Worm (Caenorhabditis elegans) whole organism, L3 larva: ENCODE data around the gene lido-14.

Source experiments
- R02D3.7 ChIP-seq: fragments of 150-350 bp; optimal IDR thresholded peaks from 2 replicates; lab custom pipeline; 2014; ENCODE audit warnings: missing biosample characterization, missing genetic modification characterization
- ZK546.5 ChIP-seq: sonication (generic microtip); optimal IDR thresholded peaks from 2 replicates; lab custom pipeline; 2017; ENCODE audit warnings: missing biosample characterization, missing genetic modification characterization
- aly-2 ChIP-seq: fragments of 150-350 bp; optimal IDR thresholded peaks from 2 replicates; lab custom pipeline; 2014; ENCODE audit warnings: missing biosample characterization, missing genetic modification characterization
- ama-1 ChIP-seq: fragments of 150-350 bp; optimal IDR thresholded peaks from 2 replicates; lab custom pipeline; 2018
- ceh-16 ChIP-seq: sonication (generic microtip); optimal IDR thresholded peaks from 2 replicates; lab custom pipeline; 2017; ENCODE audit warnings: missing biosample characterization, missing genetic modification characterization
- ceh-28 ChIP-seq: fragments of 150-350 bp; optimal IDR thresholded peaks from 2 replicates; lab custom pipeline; 2014; ENCODE audit warnings: missing biosample characterization, missing genetic modification reagents, missing genetic modification characterization
- ceh-82 ChIP-seq: fragments of 150-350 bp; optimal IDR thresholded peaks from 2 replicates; lab custom pipeline; 2014; ENCODE audit warnings: missing biosample characterization, missing genetic modification characterization
- daf-12 ChIP-seq: fragments of 150-350 bp; optimal IDR thresholded peaks from 2 replicates; lab custom pipeline; 2014; ENCODE audit warnings: missing biosample characterization, missing genetic modification reagents, missing genetic modification characterization
- egl-27 ChIP-seq: sonication (generic microtip); optimal IDR thresholded peaks from 4 replicates; lab custom pipeline; 2017; ENCODE audit warnings: missing biosample characterization, missing genetic modification reagents, missing genetic modification characterization
- egl-5 ChIP-seq: fragments of 150-350 bp; optimal IDR thresholded peaks from 2 replicates; lab custom pipeline; 2017; ENCODE audit warnings: missing biosample characterization, missing genetic modification reagents, missing genetic modification characterization, inconsistent platforms
- elt-1 ChIP-seq: fragments of 150-350 bp; optimal IDR thresholded peaks from 2 replicates; lab custom pipeline; 2014; ENCODE audit warnings: missing biosample characterization, missing genetic modification characterization
- elt-2 ChIP-seq: sonication (generic microtip); optimal IDR thresholded peaks from 2 replicates; lab custom pipeline; 2016; ENCODE audit warnings: missing genetic modification reagents, mild to moderate bottlenecking, missing genetic modification characterization, missing compliant biosample characterization
- elt-3 ChIP-seq, 3 experiments: fragments of 150-350 bp in 1 of 3; sonication (generic microtip) in 2 of 3; optimal IDR thresholded peaks; 2 replicates in 2 of 3; 4 replicates in 1 of 3; lab custom pipeline; 2014 to 2017; ENCODE audit warnings: missing biosample characterization in 3 of 3, missing genetic modification characterization in 3 of 3
- fos-1 ChIP-seq: fragments of 150-350 bp; optimal IDR thresholded peaks from 2 replicates; lab custom pipeline; 2014; ENCODE audit warnings: missing biosample characterization, missing genetic modification characterization
- jun-1 ChIP-seq: fragments of 150-350 bp; optimal IDR thresholded peaks from 2 replicates; lab custom pipeline; 2014; ENCODE audit warnings: missing biosample characterization, missing genetic modification reagents, missing genetic modification characterization
- lin-15B ChIP-seq: fragments of 150-350 bp; optimal IDR thresholded peaks from 2 replicates; lab custom pipeline; 2014; ENCODE audit warnings: missing biosample characterization, missing genetic modification characterization
- lin-39 ChIP-seq: fragments of 150-350 bp; optimal IDR thresholded peaks from 2 replicates; lab custom pipeline; 2018; ENCODE audit warnings: missing biosample characterization, missing genetic modification reagents, missing genetic modification characterization
- mdl-1 ChIP-seq: fragments of 150-350 bp; optimal IDR thresholded peaks from 2 replicates; lab custom pipeline; 2014; ENCODE audit warnings: missing biosample characterization, missing genetic modification characterization
- mml-1 ChIP-seq: fragments of 150-350 bp; sonication (generic microtip); optimal IDR thresholded peaks from 3 replicates; lab custom pipeline; 2014; ENCODE audit warnings: missing biosample characterization, missing genetic modification characterization
- nfya-1 ChIP-seq: sonication (generic microtip); optimal IDR thresholded peaks from 2 replicates; lab custom pipeline; 2017; ENCODE audit warnings: missing genetic modification characterization, mild to moderate bottlenecking, missing compliant biosample characterization, antibody characterized with exemption, moderate library complexity; ENCODE audit not compliant: insufficient read depth
- nhr-11 ChIP-seq: fragments of 150-350 bp; optimal IDR thresholded peaks from 2 replicates; lab custom pipeline; 2014; ENCODE audit warnings: missing biosample characterization, missing genetic modification characterization
- nhr-12 ChIP-seq: fragments of 150-350 bp; optimal IDR thresholded peaks from 2 replicates; lab custom pipeline; 2014; ENCODE audit warnings: missing biosample characterization, missing genetic modification characterization
- nhr-237 ChIP-seq: fragments of 150-350 bp; optimal IDR thresholded peaks from 2 replicates; lab custom pipeline; 2014; ENCODE audit warnings: missing biosample characterization, missing genetic modification characterization
- nhr-25 ChIP-seq: sonication (generic microtip); optimal IDR thresholded peaks from 2 replicates; lab custom pipeline; 2017; ENCODE audit warnings: missing biosample characterization, missing genetic modification characterization
- nhr-28 ChIP-seq: fragments of 150-350 bp; optimal IDR thresholded peaks from 2 replicates; lab custom pipeline; 2014; ENCODE audit warnings: missing biosample characterization, missing genetic modification characterization
- nhr-43 ChIP-seq: sonication (generic microtip); optimal IDR thresholded peaks from 2 replicates; lab custom pipeline; 2016; ENCODE audit warnings: mild to moderate bottlenecking, missing genetic modification characterization, missing compliant biosample characterization; ENCODE audit not compliant: poor library complexity, severe bottlenecking
- nhr-76 ChIP-seq: fragments of 150-350 bp; sonication (generic microtip); optimal IDR thresholded peaks from 5 replicates; lab custom pipeline; 2014; ENCODE audit warnings: missing biosample characterization, missing genetic modification characterization
- nhr-77 ChIP-seq: fragments of 150-350 bp; optimal IDR thresholded peaks from 2 replicates; lab custom pipeline; 2014; ENCODE audit warnings: missing biosample characterization, missing genetic modification characterization
- pha-4 ChIP-seq: fragments of 150-350 bp; optimal IDR thresholded peaks from 2 replicates; lab custom pipeline; 2014; ENCODE audit warnings: missing biosample characterization, missing genetic modification reagents, missing genetic modification characterization
- sea-2 ChIP-seq: fragments of 150-350 bp; sonication (generic microtip); optimal IDR thresholded peaks from 4 replicates; lab custom pipeline; 2014; ENCODE audit warnings: missing biosample characterization, missing genetic modification reagents, missing genetic modification characterization
- snpc-4 ChIP-seq: fragments of 150-350 bp; optimal IDR thresholded peaks from 2 replicates; lab custom pipeline; 2014; ENCODE audit warnings: missing biosample characterization, missing genetic modification characterization
- tbx-2 ChIP-seq: sonication (generic microtip); optimal IDR thresholded peaks from 2 replicates; lab custom pipeline; 2016; ENCODE audit warnings: mild to moderate bottlenecking, missing genetic modification characterization, missing compliant biosample characterization
- unc-39 ChIP-seq: sonication (generic microtip); optimal IDR thresholded peaks from 4 replicates; lab custom pipeline; 2017; ENCODE audit warnings: missing biosample characterization, missing genetic modification characterization
- unc-62 ChIP-seq: fragments of 150-350 bp; sonication (generic microtip); optimal IDR thresholded peaks from 4 replicates; lab custom pipeline; 2014; ENCODE audit warnings: missing biosample characterization, missing genetic modification reagents, missing genetic modification characterization
- zag-1 ChIP-seq: fragments of 150-350 bp; optimal IDR thresholded peaks from 2 replicates; lab custom pipeline; 2014; ENCODE audit warnings: missing biosample characterization, missing genetic modification characterization
- ztf-11 ChIP-seq: fragments of 150-350 bp; optimal IDR thresholded peaks from 2 replicates; lab custom pipeline; 2014; ENCODE audit warnings: missing biosample characterization, missing genetic modification characterization

The lido-14 gene

ce11 chrII:3332039-3332438 is 26.9 kb upstream of the lido-14 start, which contains the start of gene irld-27:
Gene irld-27 (plus strand): TSS chrII:3332339.
- TF ChIP-seq jun-1 (tag; lab: Kevin White, UChicago), result no peak
- TF ChIP-seq pha-4 (tag; lab: Kevin White, UChicago), result no peak
- no peak for TF ChIP-seq aly-2 (tag; lab: Kevin White, UChicago)
- no peak for TF ChIP-seq lin-15B (tag; lab: Kevin White, UChicago)
- TF ChIP-seq ceh-28 (tag; lab: Kevin White, UChicago), result no peak
- no peak for TF ChIP-seq elt-3 (tag; optimal IDR thresholded peaks at IDR 0.05; lab: Kevin White, UChicago)
- TF ChIP-seq mdl-1 (tag; lab: Kevin White, UChicago), result no peak
- TF ChIP-seq mml-1, result no peak
- no peak for TF ChIP-seq daf-12 (tag; lab: Kevin White, UChicago)
- TF ChIP-seq sea-2, result no peak
- no peak for TF ChIP-seq fos-1 (tag; lab: Kevin White, UChicago)

- TF ChIP-seq mml-1, result no peak
- no peak for TF ChIP-seq jun-1 (tag; lab: Kevin White, UChicago)
- TF ChIP-seq ZK546.5 (tag; lab: Kevin White, UChicago), result no peak
- TF ChIP-seq zag-1 (tag; lab: Kevin White, UChicago), result no peak
- TF ChIP-seq ceh-82 (tag; lab: Kevin White, UChicago), result no peak
- TF ChIP-seq ama-1 (lab: Kevin White, UChicago), result no peak
- TF ChIP-seq lin-39, result no peak
- no peak for TF ChIP-seq sea-2
- TF ChIP-seq nfya-1 (tag; lab: Kevin White, UChicago), result no peak
- TF ChIP-seq ceh-16 (tag; lab: Kevin White, UChicago), result no peak
- no peak for TF ChIP-seq tbx-2
- TF ChIP-seq fos-1 (tag; lab: Kevin White, UChicago), result no peak
- no peak for TF ChIP-seq nhr-12 (tag; lab: Kevin White, UChicago)
- no peak for TF ChIP-seq unc-39 (tag; lab: Kevin White, UChicago)
- no peak for TF ChIP-seq nhr-77
- no peak for TF ChIP-seq daf-12 (tag; lab: Kevin White, UChicago)
- no peak for TF ChIP-seq elt-3 (tag; optimal IDR thresholded peaks at IDR 0.05; lab: Kevin White, UChicago)
Measured at ce11 chrII:3337039-3337438, 21.9 kb upstream of the lido-14 start, which contains the start of gene F14D2.19. Gene F14D2.19 (minus strand): TSS chrII:3337139.

- TF ChIP-seq pha-4 (tag; lab: Kevin White, UChicago) (no peak), nfya-1 (tag; lab: Kevin White, UChicago) (no peak), nhr-76 (tag; lab: Kevin White, UChicago) (no peak), nhr-237 (tag; lab: Kevin White, UChicago) (no peak), ceh-28 (tag; lab: Kevin White, UChicago) (no peak), tbx-2 (no peak), egl-27 (tag; lab: Kevin White, UChicago) (no peak), nhr-77 (no peak), sea-2 (no peak)
Measured at ce11 chrII:3338556-3338955, 20.4 kb upstream of the lido-14 start, which contains the start of gene F14D2.7. Gene F14D2.7 (minus strand): TSS chrII:3338656.

- TF ChIP-seq nhr-28 (tag; lab: Kevin White, UChicago) (no peak), egl-5 (tag; lab: Kevin White, UChicago) (no peak), ceh-82 (tag; lab: Kevin White, UChicago) (no peak), elt-1 (tag; lab: Kevin White, UChicago) (no peak), sea-2 (no peak), R02D3.7 (tag; lab: Kevin White, UChicago) (no peak), nhr-11 (no peak), ceh-28 (tag; lab: Kevin White, UChicago) (no peak), daf-12 (tag; lab: Kevin White, UChicago) (no peak), nhr-77 (no peak), elt-2 (tag; lab: Kevin White, UChicago) (no peak), snpc-4 (tag; lab: Kevin White, UChicago) (no peak), ceh-16 (tag; lab: Kevin White, UChicago) (no peak), nhr-25 (tag; lab: Kevin White, UChicago) (no peak), ztf-11 (tag; lab: Kevin White, UChicago) (no peak), zag-1 (tag; lab: Kevin White, UChicago) (no peak), unc-62 (GFP tag; lab: Kevin White, UChicago) (no peak), fos-1 (tag; lab: Kevin White, UChicago) (no peak), mdl-1 (tag; lab: Kevin White, UChicago) (no peak), nhr-43 (tag; lab: Kevin White, UChicago) (no peak)
Measured at ce11 chrII:3340251-3340650, 18.7 kb upstream of the lido-14 start, which contains the start of gene F14D2.5. Gene F14D2.5 (plus strand): TSS chrII:3340551.
